Worm (Caenorhabditis elegans) whole organism, L4/young adult: ENCODE data around the gene F25H8.2.

ENCODE experiments used
- W03F9.2 ChIP-seq: fragments of 150-350 bp; optimal IDR thresholded peaks from 2 replicates; lab custom pipeline; 2014; ENCODE audit warnings: missing biosample characterization, missing genetic modification characterization
- dao-5 ChIP-seq: sonication (generic microtip); optimal IDR thresholded peaks from 2 replicates; lab custom pipeline; 2016; ENCODE audit warnings: missing genotype, missing genetic modification characterization, moderate library complexity, missing compliant biosample characterization
- him-1 ChIP-seq: sonication (generic microtip); optimal IDR thresholded peaks from 2 replicates; lab custom pipeline; 2016; ENCODE audit warnings: missing genotype, missing genetic modification reagents, missing genetic modification characterization, missing compliant biosample characterization

Gene F25H8.2

DNA sequence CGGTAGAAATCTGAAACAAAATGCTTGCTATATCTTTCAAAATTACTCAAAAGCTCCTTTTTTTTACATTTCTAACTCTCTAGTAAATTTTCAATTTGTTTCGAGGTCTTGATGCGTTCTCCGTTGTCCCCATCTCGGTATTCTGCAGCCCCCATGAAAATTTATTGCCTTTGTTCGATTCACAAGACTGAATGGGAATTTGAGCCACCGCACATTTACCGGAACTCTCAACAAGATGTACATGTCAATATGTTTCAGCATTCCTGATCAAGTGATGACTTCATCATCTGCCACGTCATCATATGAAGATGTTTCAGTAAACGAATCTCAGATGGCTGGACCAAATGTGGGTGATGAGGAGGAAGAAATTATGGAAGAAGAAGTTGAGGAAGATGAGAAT lies 11.6 kb upstream of the F25H8.2 start:
- no peak for TF ChIP-seq dao-5

DNA sequence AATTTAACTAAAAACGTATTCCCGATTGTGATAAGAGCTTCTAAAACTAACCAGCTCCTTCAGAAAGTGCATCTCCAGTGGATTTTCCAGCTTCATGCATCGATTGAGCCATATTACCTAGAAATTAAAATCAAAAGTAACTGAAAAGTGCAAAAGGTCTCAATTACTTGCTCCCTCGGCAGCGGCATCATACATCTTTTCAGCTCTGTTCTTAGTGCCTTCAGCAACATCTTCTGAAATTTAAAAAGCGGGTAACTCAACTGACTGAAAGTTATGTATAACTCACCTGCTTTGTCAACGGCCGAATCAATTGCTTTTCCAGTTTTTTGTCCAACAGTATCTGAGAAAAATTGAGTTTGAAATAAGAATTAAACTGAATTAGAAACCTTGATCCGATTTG lies 7.6 kb upstream of the F25H8.2 start:
- TF ChIP-seq W03F9.2 (tag; lab: Kevin White, UChicago): no peak
- no peak for TF ChIP-seq him-1 (tag; lab: Kevin White, UChicago)
- TF ChIP-seq dao-5: no peak

DNA sequence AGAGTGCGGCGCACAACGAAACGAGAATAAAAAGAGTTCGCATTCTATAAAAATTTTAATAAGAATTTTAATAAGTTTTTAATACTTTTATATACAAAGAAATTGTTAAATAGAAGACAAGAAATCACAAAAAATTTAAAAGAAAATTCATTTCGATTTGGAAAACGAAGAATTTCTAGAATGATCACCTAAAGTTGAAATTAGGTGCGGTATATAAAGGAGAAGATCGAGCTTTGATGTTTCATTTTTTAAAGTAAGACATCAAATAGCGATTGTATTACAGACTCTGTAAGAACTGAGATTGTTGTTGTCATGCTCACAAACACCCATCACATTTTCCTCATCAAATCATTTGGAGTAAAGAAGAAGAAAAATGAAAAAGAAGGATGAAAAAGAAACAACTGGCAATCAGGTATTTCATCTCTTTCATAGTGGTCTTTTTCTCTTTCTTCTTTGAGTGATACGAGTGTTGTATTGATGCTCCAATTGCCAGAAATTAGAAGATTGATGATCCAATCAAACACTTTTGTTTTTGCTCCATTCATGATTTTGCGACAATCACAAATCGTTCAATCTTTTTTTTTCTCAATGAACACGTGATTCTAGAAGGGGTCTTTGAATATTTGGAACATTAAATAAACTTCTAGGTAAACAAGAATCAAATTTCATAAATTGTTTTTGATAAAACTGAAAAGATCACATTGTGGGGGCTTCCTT lies 3.7 kb upstream of the F25H8.2 start, which contains the start of gene dur-1:
Gene dur-1, minus strand, starts transcription at position 51 of the 717 bp plus-strand sequence.
- TF ChIP-seq dao-5 (no peak), W03F9.2 (tag; lab: Kevin White, UChicago) (no peak), him-1 (tag; lab: Kevin White, UChicago) (no peak)

DNA sequence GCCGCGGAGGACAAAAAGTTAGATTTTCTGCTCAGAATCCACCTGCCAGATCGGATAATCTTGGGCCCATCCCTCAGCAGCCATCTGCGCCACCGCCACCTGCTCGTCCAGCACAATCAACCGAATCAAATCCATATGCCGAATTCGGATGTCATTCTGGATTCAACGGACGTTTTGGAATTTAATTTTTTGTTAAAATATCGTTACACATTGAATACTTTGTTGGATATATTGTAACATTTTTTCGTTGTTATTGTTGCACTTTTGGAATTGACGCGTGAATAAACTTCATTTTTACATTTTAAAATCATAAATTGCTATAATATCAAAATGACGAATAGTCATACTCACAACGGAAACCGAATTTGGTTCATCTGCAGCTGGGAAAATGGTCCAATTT lies 1.5 kb downstream of the F25H8.2 start, which contains the start of gene spe-29:
Gene spe-29, plus strand, starts transcription at position 301 of the 400 bp plus-strand sequence.
- TF ChIP-seq him-1 (tag; lab: Kevin White, UChicago): no peak
- TF ChIP-seq dao-5: no peak
- TF ChIP-seq W03F9.2 (tag; lab: Kevin White, UChicago): no peak

DNA sequence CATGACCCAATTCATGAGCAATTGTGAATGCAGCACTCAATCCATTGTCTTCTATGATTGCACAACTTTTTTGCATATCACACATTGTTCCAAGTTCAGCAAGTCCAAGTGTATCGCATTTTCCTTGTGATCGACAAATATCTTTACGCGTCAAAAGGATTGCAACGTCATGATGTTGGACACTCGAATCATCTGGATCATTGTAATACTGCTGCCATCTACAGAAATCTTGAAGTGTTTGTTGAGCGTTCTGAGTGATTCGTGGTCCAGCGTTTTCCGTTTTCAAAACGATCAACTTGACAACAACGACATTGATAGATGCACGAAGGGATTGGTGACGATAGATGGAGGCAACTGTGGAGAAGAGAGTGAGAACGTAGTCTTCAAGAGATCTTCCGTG lies 11.2 kb downstream of the F25H8.2 start:
- TF ChIP-seq W03F9.2 (tag; lab: Kevin White, UChicago) (no peak), him-1 (tag; lab: Kevin White, UChicago) (no peak), dao-5 (no peak)

DNA sequence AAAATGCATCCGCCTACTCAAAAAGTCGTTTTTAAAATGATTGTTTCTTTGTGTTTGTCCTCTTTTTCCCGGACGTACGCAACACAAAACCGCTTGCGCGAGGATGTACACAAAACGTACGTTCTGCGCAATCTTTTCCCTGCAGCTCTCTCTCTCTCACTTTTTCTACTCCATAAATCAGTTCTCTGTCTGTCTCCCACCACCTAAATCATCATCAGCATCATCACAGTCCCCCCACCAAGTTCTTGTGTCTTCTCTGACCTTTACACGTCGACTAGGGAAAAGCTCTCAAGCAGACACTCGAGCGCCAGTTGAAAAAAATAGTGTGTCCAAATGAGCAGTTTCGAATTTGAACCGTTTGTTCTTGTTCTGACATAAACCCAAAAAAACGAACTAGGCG lies 12.2 kb downstream of the F25H8.2 start:
- TF ChIP-seq dao-5 (no peak), W03F9.2 (tag; lab: Kevin White, UChicago) (no peak), him-1 (tag; lab: Kevin White, UChicago) (no peak)

DNA sequence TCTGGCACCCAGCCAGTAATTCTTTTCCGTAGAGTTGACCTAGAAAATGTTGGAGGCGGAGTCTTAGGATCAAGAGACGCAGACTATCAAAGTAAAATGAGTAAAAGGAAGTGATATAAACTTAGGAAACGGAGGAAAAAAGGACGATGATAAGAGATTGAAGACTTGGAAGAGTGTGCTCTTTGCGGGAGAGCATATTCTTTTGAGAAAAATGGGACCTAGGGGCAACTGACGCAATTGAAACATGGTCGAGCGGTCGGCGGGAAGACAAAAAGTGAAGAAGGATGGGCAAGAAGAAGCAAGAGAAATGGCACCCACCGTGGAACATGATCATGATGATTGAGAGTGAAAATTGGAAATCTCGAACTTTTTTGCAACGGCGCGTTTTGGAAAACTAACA lies 16.0 kb downstream of the F25H8.2 start:
- no peak for TF ChIP-seq dao-5
- no peak for TF ChIP-seq him-1 (tag; lab: Kevin White, UChicago)
- TF ChIP-seq W03F9.2 (tag; lab: Kevin White, UChicago): no peak

DNA sequence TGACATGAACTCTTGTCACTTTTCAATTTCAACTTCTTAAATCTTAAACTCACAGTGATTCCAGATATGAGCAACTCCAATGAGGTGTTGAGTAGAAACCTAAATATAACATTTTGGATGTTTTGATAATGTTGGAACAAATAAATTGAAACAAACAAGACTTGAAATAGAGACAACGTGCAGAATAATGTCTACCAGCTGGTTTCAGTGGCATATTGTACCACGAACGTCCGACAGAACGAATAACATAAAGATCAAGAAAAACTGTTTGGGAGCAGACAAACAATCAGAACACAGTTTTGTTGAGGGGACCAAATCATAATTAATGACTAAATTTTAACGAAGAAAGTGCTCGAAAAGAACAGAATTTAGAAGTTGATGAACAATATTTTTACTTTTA lies 21.3 kb downstream of the F25H8.2 start, which contains the start of gene gon-1:
Gene gon-1, minus strand, starts transcription at position 101 of the 400 bp plus-strand sequence.
- TF ChIP-seq W03F9.2 (tag; lab: Kevin White, UChicago): no peak
- no peak for TF ChIP-seq dao-5
- TF ChIP-seq him-1 (tag; lab: Kevin White, UChicago): no peak

DNA sequence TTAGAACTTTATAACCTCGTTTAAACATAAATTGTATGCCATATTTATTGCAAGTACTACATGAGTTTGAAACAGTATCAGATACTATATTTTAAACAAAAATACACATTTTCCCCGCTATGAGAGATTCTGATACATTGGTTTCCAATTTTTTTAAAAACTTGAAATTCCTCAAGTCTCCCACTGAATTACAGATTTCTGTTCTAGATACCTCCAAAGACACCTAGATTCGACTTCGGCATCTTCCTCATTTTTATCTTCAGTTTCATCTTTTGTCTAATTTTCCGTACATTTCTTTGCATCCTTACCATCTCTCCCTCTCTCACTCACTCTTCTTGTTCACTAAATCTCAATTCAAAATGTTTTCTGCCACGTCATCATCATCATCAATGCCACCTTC lies 31.9 kb downstream of the F25H8.2 start, which contains the start of gene T13H10.2:
Gene T13H10.2, plus strand, starts transcription at position 301 of the 400 bp plus-strand sequence.
- TF ChIP-seq W03F9.2 (tag; lab: Kevin White, UChicago) (no peak), him-1 (tag; lab: Kevin White, UChicago) (no peak), dao-5 (no peak)

DNA sequence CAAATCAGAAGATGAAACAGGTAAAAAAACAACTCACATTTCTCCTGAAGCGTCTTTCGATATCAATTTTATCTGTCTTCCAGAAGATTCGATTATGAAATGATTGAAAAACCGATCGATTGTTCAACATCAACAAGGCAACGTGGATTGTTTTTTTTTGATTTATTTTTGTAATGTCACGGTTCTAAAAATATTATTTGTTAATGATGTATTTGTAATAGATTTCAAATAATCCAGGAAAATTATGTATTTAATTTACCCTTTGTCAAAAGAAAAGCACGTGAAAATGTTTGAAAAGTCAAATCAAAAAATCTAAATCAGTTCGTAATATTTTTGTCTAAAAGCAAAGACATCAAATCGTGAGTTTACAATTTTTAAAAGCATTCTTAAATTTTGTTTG lies 37.0 kb downstream of the F25H8.2 start, which contains the start of the genes kin-5 and C47E12.11:
Gene kin-5, minus strand, starts transcription at position 101 of the 400 bp plus-strand sequence.
Gene C47E12.11, plus strand, starts transcription at position 320 of the 400 bp plus-strand sequence.
- TF ChIP-seq him-1 (tag; lab: Kevin White, UChicago) (no peak), W03F9.2 (tag; lab: Kevin White, UChicago) (no peak), dao-5 (no peak)

DNA sequence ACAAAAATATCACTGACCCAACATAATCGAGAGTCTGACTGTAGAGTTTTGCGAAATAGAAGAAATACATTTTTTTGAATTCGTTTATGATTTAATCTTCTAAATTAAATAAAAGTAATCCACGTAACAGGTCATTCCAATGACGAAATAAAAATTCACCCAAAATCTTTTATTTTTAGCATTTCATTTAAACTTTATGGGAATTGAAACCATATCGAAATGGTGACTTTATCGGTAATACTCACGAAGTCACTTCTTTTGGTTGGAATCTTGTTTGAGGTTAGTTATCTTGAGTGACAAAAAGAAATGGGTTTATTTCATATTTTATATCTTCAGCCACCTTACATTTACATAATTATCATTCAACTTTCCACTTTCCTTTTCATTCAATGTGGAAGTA lies 40.6 kb downstream of the F25H8.2 start, which contains the start of the genes C47E12.12 and C47E12.10:
Gene C47E12.12, minus strand, starts transcription at position 101 of the 400 bp plus-strand sequence.
Gene C47E12.10, plus strand, starts transcription at position 172 of the 400 bp plus-strand sequence.
- no peak for TF ChIP-seq W03F9.2 (tag; lab: Kevin White, UChicago)
- no peak for TF ChIP-seq dao-5
- no peak for TF ChIP-seq him-1 (tag; lab: Kevin White, UChicago)

DNA sequence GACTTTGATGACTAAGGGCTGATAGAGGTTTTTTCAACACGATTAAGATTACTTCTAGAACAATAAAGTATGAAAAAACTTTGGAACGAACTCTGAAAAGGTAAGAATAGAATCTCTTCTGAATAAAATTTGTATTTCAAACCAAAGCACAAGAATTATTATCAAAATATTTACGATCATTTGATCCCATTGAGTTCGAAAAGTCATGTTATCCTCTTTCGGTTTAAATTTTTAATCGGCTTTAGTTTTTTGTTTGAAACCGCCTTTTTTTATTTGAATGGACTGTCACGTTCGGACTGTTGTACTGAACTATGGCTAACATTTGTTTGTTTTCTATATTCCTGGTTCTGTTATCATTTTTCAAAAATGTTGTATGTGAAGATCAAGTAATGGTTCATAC lies 42.4 kb downstream of the F25H8.2 start, which contains the start of gene C47E12.9:
Gene C47E12.9, plus strand, starts transcription at position 301 of the 400 bp plus-strand sequence.
- TF ChIP-seq dao-5: no peak
- TF ChIP-seq him-1 (tag; lab: Kevin White, UChicago): no peak
- no peak for TF ChIP-seq W03F9.2 (tag; lab: Kevin White, UChicago)

DNA sequence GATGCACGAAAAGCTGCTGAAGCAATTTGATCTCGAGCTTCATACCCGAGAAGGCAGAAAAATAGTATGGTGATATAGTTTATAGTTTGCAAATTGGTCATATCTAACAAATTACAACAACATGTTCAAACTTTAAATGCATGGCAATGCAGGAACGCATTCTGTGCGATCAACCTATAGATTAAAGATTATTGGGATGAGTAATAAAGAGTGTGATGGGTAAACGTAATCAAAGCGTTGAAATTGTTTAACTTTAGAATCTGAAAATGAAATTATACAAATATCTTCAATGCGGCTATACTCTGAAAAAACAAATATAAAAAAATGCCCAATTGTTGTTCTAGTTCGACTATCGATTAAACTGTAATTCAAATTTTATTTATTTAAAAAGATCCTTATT lies 44.2 kb downstream of the F25H8.2 start, which contains the start of gene C47E12.14:
Gene C47E12.14, minus strand, starts transcription at position 101 of the 400 bp plus-strand sequence.
- TF ChIP-seq W03F9.2 (tag; lab: Kevin White, UChicago) (no peak), him-1 (tag; lab: Kevin White, UChicago) (no peak), dao-5 (no peak)

DNA sequence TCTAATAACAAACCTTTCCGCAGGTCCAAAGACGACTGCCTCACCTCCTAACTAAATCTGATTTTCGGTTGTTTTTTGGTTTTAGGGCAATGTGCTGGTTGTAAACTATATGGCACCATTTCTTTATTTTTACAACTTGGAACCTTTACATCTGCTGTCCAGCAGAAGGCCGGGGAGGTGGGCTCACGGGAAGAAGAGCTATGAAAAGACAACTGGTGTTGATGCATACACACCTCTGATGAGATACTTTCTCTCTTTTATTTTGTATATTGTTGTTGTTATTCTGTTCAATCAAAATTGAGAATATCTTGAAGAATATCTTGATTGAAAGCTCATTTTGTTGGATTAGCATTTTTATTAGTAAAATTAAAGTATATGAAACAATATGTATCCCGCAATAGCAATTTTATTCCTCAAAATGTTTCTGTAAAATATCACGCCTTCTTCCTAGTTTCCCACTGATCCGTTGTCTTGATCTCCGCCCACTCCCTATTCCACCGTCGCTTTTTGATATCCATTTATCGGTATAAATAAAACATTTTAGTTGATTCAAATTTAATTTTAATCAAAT lies 45.7 kb downstream of the F25H8.2 start, which contains the start of gene dhp-2:
Gene dhp-2, plus strand, starts transcription at position 521 of the 571 bp plus-strand sequence.
- TF ChIP-seq him-1 (tag; lab: Kevin White, UChicago): no peak
- no peak for TF ChIP-seq dao-5
- TF ChIP-seq W03F9.2 (tag; lab: Kevin White, UChicago): no peak
